Worm (Caenorhabditis elegans): ENCODE data around the gene srh-149.
"Not testable (repeated sequence)": the region's sequence is repeated elsewhere in the genome, so short reads cannot be mapped to it uniquely, and the experiment has no call there.

srh-149 gene

ce11 chrV:15865839-15866238 lies 24.8 kb upstream of the srh-149 start, which contains the start of gene srh-293:
Gene srh-293 (plus strand): TSS chrV:15866139.
- TF ChIP-seq dao-5 (tag; optimal IDR thresholded peaks at IDR 0.05) (no peak), W03F9.2 (tag; optimal IDR thresholded peaks at IDR 0.05) (no peak), him-1 (tag; optimal IDR thresholded peaks at IDR 0.05) (no peak)

ce11 chrV:15863042-15863441 lies 22.0 kb upstream of the srh-149 start, which contains the start of gene srh-299:
Gene srh-299 (plus strand): TSS chrV:15863342.
- TF ChIP-seq him-1 (tag; optimal IDR thresholded peaks at IDR 0.05), result no peak
- no peak for TF ChIP-seq dao-5 (tag; optimal IDR thresholded peaks at IDR 0.05)
- no peak for TF ChIP-seq W03F9.2 (tag; optimal IDR thresholded peaks at IDR 0.05)

- TF ChIP-seq dao-5 (tag; optimal IDR thresholded peaks at IDR 0.05), result no peak
- no peak for TF ChIP-seq him-1 (tag; optimal IDR thresholded peaks at IDR 0.05)
- no peak for TF ChIP-seq W03F9.2 (tag; optimal IDR thresholded peaks at IDR 0.05)
Measured at ce11 chrV:15862599-15862998, 21.6 kb upstream of the srh-149 start, which contains the start of gene srz-12. Gene srz-12 (minus strand): TSS chrV:15862699.

ce11 chrV:15858292-15858691 lies 17.3 kb upstream of the srh-149 start, which contains the start of gene srh-148:
Gene srh-148 (minus strand): TSS chrV:15858392.
- TF ChIP-seq him-1 (tag; optimal IDR thresholded peaks at IDR 0.05), result no peak
- no peak for TF ChIP-seq dao-5 (tag; optimal IDR thresholded peaks at IDR 0.05)
- no peak for TF ChIP-seq W03F9.2 (tag; optimal IDR thresholded peaks at IDR 0.05)

- not testable (repeated sequence) for TF ChIP-seq W03F9.2, dao-5, him-1 (tag; optimal IDR thresholded peaks at IDR 0.05)
Measured at ce11 chrV:15850276-15850811, 9.3 kb upstream of the srh-149 start, which contains the start of gene srh-147. Gene srh-147 (minus strand): TSS chrV:15850326.

ce11 chrV:15833622-15834021 lies 7.4 kb downstream of the srh-149 start, which contains the start of gene srbc-54:
Gene srbc-54 (minus strand): TSS chrV:15833722.
- TF ChIP-seq him-1 (tag; optimal IDR thresholded peaks at IDR 0.05) (no peak), dao-5 (tag; optimal IDR thresholded peaks at IDR 0.05) (no peak), W03F9.2 (tag; optimal IDR thresholded peaks at IDR 0.05) (no peak)

- no peak for TF ChIP-seq W03F9.2 (tag; optimal IDR thresholded peaks at IDR 0.05)
- TF ChIP-seq dao-5 (tag; optimal IDR thresholded peaks at IDR 0.05), result no peak
- no peak for TF ChIP-seq him-1 (tag; optimal IDR thresholded peaks at IDR 0.05)
Measured at ce11 chrV:15831586-15831985, 9.4 kb downstream of the srh-149 start, which contains the start of gene srbc-56. Gene srbc-56 (minus strand): TSS chrV:15831686.

ce11 chrV:15829907-15830306 lies 11.1 kb downstream of the srh-149 start, which contains the start of gene srbc-55:
Gene srbc-55 (minus strand): TSS chrV:15830007.
- TF ChIP-seq W03F9.2 (tag; optimal IDR thresholded peaks at IDR 0.05) (no peak), him-1 (tag; optimal IDR thresholded peaks at IDR 0.05) (no peak), dao-5 (tag; optimal IDR thresholded peaks at IDR 0.05) (no peak)

- no peak for TF ChIP-seq dao-5 (tag; optimal IDR thresholded peaks at IDR 0.05)
- no peak for TF ChIP-seq him-1 (tag; optimal IDR thresholded peaks at IDR 0.05)
- TF ChIP-seq W03F9.2 (tag; optimal IDR thresholded peaks at IDR 0.05), result no peak
Measured at ce11 chrV:15826110-15826509, 14.9 kb downstream of the srh-149 start, which contains the start of gene srbc-51. Gene srbc-51 (plus strand): TSS chrV:15826410.

- TF ChIP-seq him-1 (tag; optimal IDR thresholded peaks at IDR 0.05) (no peak), dao-5 (tag; optimal IDR thresholded peaks at IDR 0.05) (no peak), W03F9.2 (tag; optimal IDR thresholded peaks at IDR 0.05) (no peak)
Measured at ce11 chrV:15824866-15825265, 16.1 kb downstream of the srh-149 start, which contains the start of gene srbc-50. Gene srbc-50 (minus strand): TSS chrV:15824966.

- no peak for TF ChIP-seq dao-5 (tag; optimal IDR thresholded peaks at IDR 0.05)
- no peak for TF ChIP-seq him-1 (tag; optimal IDR thresholded peaks at IDR 0.05)
- no peak for TF ChIP-seq W03F9.2 (tag; optimal IDR thresholded peaks at IDR 0.05)
Measured at ce11 chrV:15821398-15821797, 19.6 kb downstream of the srh-149 start, which contains the start of gene srbc-49. Gene srbc-49 (plus strand): TSS chrV:15821698.

- no peak for TF ChIP-seq him-1 (tag; optimal IDR thresholded peaks at IDR 0.05)
- TF ChIP-seq W03F9.2 (tag; optimal IDR thresholded peaks at IDR 0.05), result no peak
- TF ChIP-seq dao-5 (tag; optimal IDR thresholded peaks at IDR 0.05), result no peak
Measured at ce11 chrV:15819983-15820382, 21.0 kb downstream of the srh-149 start, which contains the start of gene srbc-48. Gene srbc-48 (plus strand): TSS chrV:15820283.

ce11 chrV:15817746-15818145 lies 23.2 kb downstream of the srh-149 start, which contains the start of gene abf-3:
Gene abf-3 (minus strand): TSS chrV:15817846.
- no peak for TF ChIP-seq W03F9.2 (tag; optimal IDR thresholded peaks at IDR 0.05)
- TF ChIP-seq him-1 (tag; optimal IDR thresholded peaks at IDR 0.05), result no peak
- TF ChIP-seq dao-5 (tag; optimal IDR thresholded peaks at IDR 0.05), result no peak

ce11 chrV:15815962-15816432 lies 25.0 kb downstream of the srh-149 start, which contains the start of the genes fbxa-69 and F54B8.4:
Gene fbxa-69 (minus strand): TSS chrV:15815971.
Gene F54B8.4 (plus strand): TSS chrV:15816382.
- TF ChIP-seq him-1 (tag; optimal IDR thresholded peaks at IDR 0.05), result no peak
